Fruit fly (Drosophila melanogaster): ENCODE results near the gene wrm1.

wrm1 gene

dm6 chr3L:7364717-7365278 is 29.8 kb upstream of the wrm1 start (continued):
- peak; percentile 69 for TF ChIP-seq cg (GFP tag; optimal IDR thresholded peaks at IDR 0.05)
- TF ChIP-seq CG33557 (GFP tag; optimal IDR thresholded peaks at IDR 0.05) = peak; percentile 24
- TF ChIP-seq CG10543 (GFP tag; optimal IDR thresholded peaks at IDR 0.05) = no peak
- no peak for TF ChIP-seq CG13296 (GFP tag; optimal IDR thresholded peaks at IDR 0.05)
- TF ChIP-seq kni (GFP tag; optimal IDR thresholded peaks at IDR 0.05) = no peak
- no peak for TF ChIP-seq CG8765 (GFP tag; IDR thresholded peaks at IDR 0.05)
- TF ChIP-seq Ada2b (GFP tag; IDR thresholded peaks at IDR 0.05) = no peak
- no peak for TF ChIP-seq repo (GFP tag; optimal IDR thresholded peaks at IDR 0.05)
- TF ChIP-seq ato (GFP tag; IDR thresholded peaks at IDR 0.05; ENCODE audit: partially characterized antibody) = no peak
- TF ChIP-seq C15 (GFP tag; IDR thresholded peaks at IDR 0.05) = no peak
- TF ChIP-seq sr (GFP tag; IDR thresholded peaks at IDR 0.05) = no peak
- no peak for TF ChIP-seq CG1603 (tag; optimal IDR thresholded peaks at IDR 0.05)
- TF ChIP-seq emc (GFP tag; optimal IDR thresholded peaks at IDR 0.05) = no peak
- TF ChIP-seq CG17359 (tag; optimal IDR thresholded peaks at IDR 0.05) = no peak
- no peak for TF ChIP-seq ken (GFP tag; IDR thresholded peaks at IDR 0.05)
- no peak for TF ChIP-seq CG31365 (tag; optimal IDR thresholded peaks at IDR 0.05)
- no peak for TF ChIP-seq CG30431 (GFP tag; optimal IDR thresholded peaks at IDR 0.05)
- peak; percentile 61 for TF ChIP-seq sens (GFP tag)
- no peak for TF ChIP-seq sim (GFP tag; IDR thresholded peaks at IDR 0.05)
- no peak for TF ChIP-seq CG43689 (GFP tag; IDR thresholded peaks at IDR 0.05)
- TF ChIP-seq CG10979 (tag; optimal IDR thresholded peaks at IDR 0.05) = no peak
- TF ChIP-seq Nf-YC (tag; optimal IDR thresholded peaks at IDR 0.05) = peak; percentile 47
- no peak for TF ChIP-seq grn (GFP tag; optimal IDR thresholded peaks at IDR 0.05)
- TF ChIP-seq Adf1 (GFP tag; IDR thresholded peaks at IDR 0.05) = peak; percentile 85
- TF ChIP-seq Fer1 (GFP tag; optimal IDR thresholded peaks at IDR 0.05) = no peak
- no peak for TF ChIP-seq CG13287 (GFP tag; IDR thresholded peaks at IDR 0.05; ENCODE audit: partially characterized antibody)
- peak; percentile 14 for TF ChIP-seq CG8924 (tag; optimal IDR thresholded peaks at IDR 0.05)
- peak; percentile 43 for TF ChIP-seq Nf-YB (GFP tag; optimal IDR thresholded peaks at IDR 0.05)
- no peak for TF ChIP-seq CG2120 (GFP tag; optimal IDR thresholded peaks at IDR 0.05)
- no peak for TF ChIP-seq CG13624 (GFP tag; optimal IDR thresholded peaks at IDR 0.05)
- TF ChIP-seq CG10267 (tag; optimal IDR thresholded peaks at IDR 0.05) = no peak
- no peak for TF ChIP-seq HLH54F (GFP tag; optimal IDR thresholded peaks at IDR 0.05)

dm6 chr3L:7361095-7361522 is 26.1 kb upstream of the wrm1 start:
- TF ChIP-seq CG13296 (GFP tag; optimal IDR thresholded peaks at IDR 0.05) (peak; percentile 17), ci (GFP tag; IDR thresholded peaks at IDR 0.05) (peak; percentile 59; the same call in 2 of the 3 replicates), CG18262 (tag; optimal IDR thresholded peaks at IDR 0.05) (peak; percentile 2), sqz (GFP tag; optimal IDR thresholded peaks at IDR 0.05) (peak; percentile 67), pan (optimal IDR thresholded peaks at IDR 0.05) (no peak), pan (GFP tag; optimal IDR thresholded peaks at IDR 0.05 in 1 of 2, IDR thresholded peaks at IDR 0.05 in 1 of 2) (peak in 1 of 2 experiments; percentile 56), HLH3B (GFP tag; IDR thresholded peaks at IDR 0.05) (peak; percentile 58; the same call in 1 of the 2 replicates), CG7987 (GFP tag; optimal IDR thresholded peaks at IDR 0.05) (peak; percentile 4), CG8290 (GFP tag; optimal IDR thresholded peaks at IDR 0.05) (no peak), CG8290 (tag; optimal IDR thresholded peaks at IDR 0.05) (peak in 1 of 2 experiments; percentile 8), oc (tag; optimal IDR thresholded peaks at IDR 0.05) (peak; percentile 50), CG15601 (tag; optimal IDR thresholded peaks at IDR 0.05) (no peak), pros (GFP tag; optimal IDR thresholded peaks at IDR 0.05) (peak; percentile 69), gro (GFP tag; optimal IDR thresholded peaks at IDR 0.05) (peak; percentile 40), vvl (GFP tag; IDR thresholded peaks at IDR 0.05) (peak; percentile 64; the same call in 1 of the 2 replicates), CG1603 (tag; optimal IDR thresholded peaks at IDR 0.05) (peak; percentile 2), psq (GFP tag; optimal IDR thresholded peaks at IDR 0.05) (no peak), CG3995 (GFP tag; optimal IDR thresholded peaks at IDR 0.05) (peak; percentile 75), exex (tag; optimal IDR thresholded peaks at IDR 0.05) (peak; percentile 71), CG30403 (GFP tag; optimal IDR thresholded peaks at IDR 0.05) (peak; percentile 13), gce (GFP tag; IDR thresholded peaks at IDR 0.05) (peak; percentile 47; the same call in 1 of the 3 replicates), CG17829 (tag; optimal IDR thresholded peaks at IDR 0.05) (peak; percentile 9)

Data from whole organism, embryonic.